Fruit fly (Drosophila melanogaster): ENCODE data around the gene Alp9.

Alp9 gene

DNA sequence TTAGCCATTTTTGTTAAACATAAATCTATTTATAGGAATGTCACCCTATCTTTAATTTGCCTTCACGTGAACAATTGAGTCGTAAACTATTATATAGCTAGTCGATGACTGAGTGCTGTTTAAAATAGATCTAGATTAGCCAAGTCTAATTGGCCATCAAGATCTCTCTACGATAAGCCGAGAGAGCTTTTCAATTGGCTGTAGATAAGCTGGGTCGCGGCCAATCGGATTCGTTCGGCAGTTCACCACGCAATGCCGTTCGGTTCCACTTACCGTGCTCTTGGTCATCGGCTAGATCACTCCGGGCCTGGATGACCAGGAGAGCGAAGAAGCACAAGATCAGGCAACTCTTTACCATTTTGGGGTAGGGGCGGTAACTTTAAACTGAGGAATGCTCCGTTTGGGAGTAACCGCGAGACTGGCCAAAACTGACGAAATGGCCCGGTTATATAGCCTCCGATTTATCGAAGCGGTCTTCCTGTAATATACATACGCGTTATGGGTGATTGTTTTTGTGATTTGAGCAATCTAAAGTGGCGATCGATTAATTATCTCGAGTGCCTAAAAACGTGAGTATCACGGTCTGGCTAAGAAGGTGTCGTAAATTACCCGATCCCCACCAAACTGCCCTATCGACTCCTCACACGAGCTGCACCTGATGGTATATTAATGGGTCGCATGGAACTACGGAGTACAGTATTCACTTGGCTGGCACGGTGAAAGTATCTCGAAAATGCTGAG lies at the start of gene Alp9, which contains the start of gene Alp10:
TSS of gene Alp9 (plus strand) at position 690 of the 741 bp plus-strand sequence.
TSS of gene Alp10 (minus strand) at position 420 of the 741 bp plus-strand sequence.
- no peak for TF ChIP-seq CG6276 (GFP tag; optimal IDR thresholded peaks at IDR 0.05)
- TF ChIP-seq Blimp-1 (GFP tag; optimal IDR thresholded peaks at IDR 0.05) = no peak
- TF ChIP-seq Ets96B (tag; optimal IDR thresholded peaks at IDR 0.05) = no peak
- TF ChIP-seq CG6792 (GFP tag; optimal IDR thresholded peaks at IDR 0.05) = no peak
- no peak for TF ChIP-seq topi (GFP tag; optimal IDR thresholded peaks at IDR 0.05)
- TF ChIP-seq CG31627 (GFP tag; optimal IDR thresholded peaks at IDR 0.05) = no peak
- TF ChIP-seq CG3032 (tag; optimal IDR thresholded peaks at IDR 0.05) = no peak
- no peak for TF ChIP-seq eg (GFP tag; IDR thresholded peaks at IDR 0.05)
- no peak for TF ChIP-seq CG8632 (GFP tag; optimal IDR thresholded peaks at IDR 0.05)

dm6 chr3L:5548524-5549084 lies 46.7 kb upstream of the Alp9 start:
- TF ChIP-seq lz (GFP tag; optimal IDR thresholded peaks at IDR 0.05) (no peak), salr (GFP tag; optimal IDR thresholded peaks at IDR 0.05) (no peak), Sox14 (GFP tag; optimal IDR thresholded peaks at IDR 0.05) (no peak), acj6 (GFP tag; optimal IDR thresholded peaks at IDR 0.05) (no peak), Hr4 (GFP tag; optimal IDR thresholded peaks at IDR 0.05) (no peak), CG6163 (GFP tag; IDR thresholded peaks at IDR 0.05) (no peak), CG11902 (GFP tag; optimal IDR thresholded peaks at IDR 0.05) (no peak), CG8319 (GFP tag; optimal IDR thresholded peaks at IDR 0.05) (no peak), CG4318 (GFP tag; optimal IDR thresholded peaks at IDR 0.05) (no peak)

DNA sequence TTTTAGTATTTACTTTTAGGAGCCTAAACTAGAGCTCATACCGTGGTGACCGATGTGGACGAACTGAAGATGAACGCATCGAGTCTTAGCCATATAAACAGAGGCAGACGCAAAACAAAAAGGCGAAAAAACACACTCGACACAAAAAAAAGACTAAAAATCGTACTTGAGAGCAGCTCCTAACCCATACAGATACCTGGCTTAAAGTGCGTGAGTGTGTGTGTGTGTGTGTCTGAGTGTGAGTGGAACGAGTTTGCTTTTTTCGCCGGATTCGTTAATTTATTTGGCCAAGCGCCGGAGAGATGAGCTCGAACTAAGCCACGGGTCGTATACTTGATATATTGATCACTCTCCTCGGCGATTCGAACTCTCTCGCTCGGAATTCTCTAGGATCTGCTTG lies 44.3 kb upstream of the Alp9 start, which contains the start of gene frm:
TSS of gene frm (minus strand) at position 73 of the 400 bp plus-strand sequence.
- peak; percentile 18 for TF ChIP-seq CG3919 (GFP tag; optimal IDR thresholded peaks at IDR 0.05)
- no peak for TF ChIP-seq lz (GFP tag; optimal IDR thresholded peaks at IDR 0.05)
- TF ChIP-seq OdsH (GFP tag; optimal IDR thresholded peaks at IDR 0.05) = no peak
- TF ChIP-seq CG34406 (GFP tag; optimal IDR thresholded peaks at IDR 0.05) = no peak
- TF ChIP-seq Blimp-1 (GFP tag; optimal IDR thresholded peaks at IDR 0.05) = peak; percentile 3
- TF ChIP-seq Met (GFP tag; optimal IDR thresholded peaks at IDR 0.05) = no peak
- no peak for TF ChIP-seq fd85E (GFP tag; optimal IDR thresholded peaks at IDR 0.05)
- TF ChIP-seq pdm3 (GFP tag; optimal IDR thresholded peaks at IDR 0.05) = no peak
- no peak for TF ChIP-seq Eip93F (GFP tag; optimal IDR thresholded peaks at IDR 0.05)
- TF ChIP-seq spab (GFP tag; optimal IDR thresholded peaks at IDR 0.05) = peak; percentile 21
- TF ChIP-seq Sox15 (GFP tag; optimal IDR thresholded peaks at IDR 0.05) = no peak
- no peak for TF ChIP-seq CG31627 (GFP tag; optimal IDR thresholded peaks at IDR 0.05)
- no peak for TF ChIP-seq Ets21C (GFP tag; optimal IDR thresholded peaks at IDR 0.05)
- no peak for TF ChIP-seq CG8119 (GFP tag; IDR thresholded peaks at IDR 0.05)
- TF ChIP-seq CG7368 (GFP tag; optimal IDR thresholded peaks at IDR 0.05) = peak; percentile 1
- TF ChIP-seq cyc (GFP tag; optimal IDR thresholded peaks at IDR 0.05) = no peak
- no peak for TF ChIP-seq Gug (GFP tag; IDR thresholded peaks at IDR 0.05)
- peak; percentile 16 for TF ChIP-seq Eip75B (GFP tag; optimal IDR thresholded peaks at IDR 0.05)
- no peak for TF ChIP-seq eg (GFP tag; IDR thresholded peaks at IDR 0.05)
- TF ChIP-seq vri (GFP tag; optimal IDR thresholded peaks at IDR 0.05) = peak; percentile 32
- no peak for TF ChIP-seq topi (GFP tag; optimal IDR thresholded peaks at IDR 0.05)
- peak; percentile 34 for TF ChIP-seq Ets96B (tag; optimal IDR thresholded peaks at IDR 0.05)
- peak; percentile 30 for TF ChIP-seq CG3032 (tag; optimal IDR thresholded peaks at IDR 0.05)
- TF ChIP-seq Smox (GFP tag; optimal IDR thresholded peaks at IDR 0.05) = no peak
- no peak for TF ChIP-seq CG6276 (GFP tag; optimal IDR thresholded peaks at IDR 0.05)
- no peak for TF ChIP-seq Hr4 (GFP tag; optimal IDR thresholded peaks at IDR 0.05)
- no peak for TF ChIP-seq CG8632 (GFP tag; optimal IDR thresholded peaks at IDR 0.05)
- no peak for TF ChIP-seq CG15336 (GFP tag; IDR thresholded peaks at IDR 0.05)
- no peak for TF ChIP-seq fkh (GFP tag; optimal IDR thresholded peaks at IDR 0.05)
- TF ChIP-seq CG10669 (GFP tag; optimal IDR thresholded peaks at IDR 0.05) = peak; percentile 20
- no peak for TF ChIP-seq fd59A (GFP tag; optimal IDR thresholded peaks at IDR 0.05)
- no peak for TF ChIP-seq Hr39 (GFP tag; optimal IDR thresholded peaks at IDR 0.05)
- TF ChIP-seq CG1621 (tag; optimal IDR thresholded peaks at IDR 0.05) = peak; percentile 92
- no peak for TF ChIP-seq Sox102F (GFP tag; optimal IDR thresholded peaks at IDR 0.05)
- TF ChIP-seq CG16779 (tag; optimal IDR thresholded peaks at IDR 0.05) = peak; percentile 59
- TF ChIP-seq salr (GFP tag; optimal IDR thresholded peaks at IDR 0.05) = no peak
- peak; percentile 61 for TF ChIP-seq CG9139 (GFP tag; optimal IDR thresholded peaks at IDR 0.05)
- peak; percentile 56; the same call in 2 of the 3 replicates for TF ChIP-seq CG6163 (GFP tag; IDR thresholded peaks at IDR 0.05)
- TF ChIP-seq Lpt (GFP tag; optimal IDR thresholded peaks at IDR 0.05) = no peak
- no peak for TF ChIP-seq CG8319 (GFP tag; optimal IDR thresholded peaks at IDR 0.05)
